Fruit fly (Drosophila melanogaster): ENCODE data around the gene CG4496.
A peak's percentile ranks its signal among the peaks of the same experiment; 100 is the strongest.

The CG4496 gene

dm6 chr2L:7165832-7166231, 24.0 kb downstream of the CG4496 start:
- peak; percentile 48 for TF ChIP-seq fkh (GFP tag; optimal IDR thresholded peaks at IDR 0.05)
- no peak for TF ChIP-seq topi (GFP tag; optimal IDR thresholded peaks at IDR 0.05)

DNA sequence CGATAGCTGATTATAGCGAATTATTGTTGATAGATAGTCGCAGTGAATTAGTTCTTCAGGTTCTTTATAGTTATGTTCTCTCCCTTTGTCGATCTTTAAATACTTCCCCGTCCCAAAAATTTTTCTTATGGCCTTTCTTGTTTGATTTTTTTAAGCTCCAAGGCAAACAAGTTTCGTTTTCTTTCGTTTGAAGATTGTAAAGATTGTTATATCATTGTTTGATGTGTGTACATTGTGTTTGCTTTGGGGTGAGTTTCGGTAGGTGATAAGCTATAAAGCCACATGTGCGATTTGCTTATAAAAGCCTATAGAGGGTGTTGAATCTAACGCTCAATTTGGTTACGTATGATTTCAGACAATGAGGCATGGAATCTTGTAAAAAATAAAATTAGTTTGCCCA, 31.0 kb downstream of the CG4496 start:
- TF ChIP-seq fkh (GFP tag; optimal IDR thresholded peaks at IDR 0.05): peak; percentile 60
- TF ChIP-seq CG6854 (GFP tag; optimal IDR thresholded peaks at IDR 0.05): no peak
- no peak for TF ChIP-seq Smox (GFP tag; optimal IDR thresholded peaks at IDR 0.05)
- no peak for TF ChIP-seq cyc (GFP tag; optimal IDR thresholded peaks at IDR 0.05)
- no peak for TF ChIP-seq svp (GFP tag)
- no peak for TF ChIP-seq Ets96B (tag; optimal IDR thresholded peaks at IDR 0.05)
- no peak for TF ChIP-seq lz (GFP tag; optimal IDR thresholded peaks at IDR 0.05)

dm6 chr2L:7157456-7157855, 32.4 kb downstream of the CG4496 start, which contains the start of gene Pvf3:
Gene Pvf3 (minus strand): TSS chr2L:7157695.
- no peak for TF ChIP-seq CG6808 (GFP tag; optimal IDR thresholded peaks at IDR 0.05)
- no peak for TF ChIP-seq OdsH (GFP tag; optimal IDR thresholded peaks at IDR 0.05)
- no peak for TF ChIP-seq CG6276 (GFP tag; optimal IDR thresholded peaks at IDR 0.05)
- TF ChIP-seq CG8319 (GFP tag; optimal IDR thresholded peaks at IDR 0.05): no peak
- TF ChIP-seq CG31627 (GFP tag; optimal IDR thresholded peaks at IDR 0.05): no peak
- TF ChIP-seq net (GFP tag; optimal IDR thresholded peaks at IDR 0.05): no peak
- no peak for TF ChIP-seq Sox102F (GFP tag; optimal IDR thresholded peaks at IDR 0.05)
- peak; percentile 45 for TF ChIP-seq dsx (GFP tag; optimal IDR thresholded peaks at IDR 0.05; ENCODE audit: poor library complexity, severe bottlenecking)
- TF ChIP-seq eg (GFP tag; IDR thresholded peaks at IDR 0.05): no peak
- TF ChIP-seq svp (GFP tag): peak; percentile 60
- no peak for TF ChIP-seq Hr4 (GFP tag; optimal IDR thresholded peaks at IDR 0.05)
- peak in 1 of 2 experiments; percentile 28 for TF ChIP-seq ss (GFP tag; optimal IDR thresholded peaks at IDR 0.05)
- TF ChIP-seq Ets96B (tag; optimal IDR thresholded peaks at IDR 0.05): no peak
- peak; percentile 11 for TF ChIP-seq fkh (GFP tag; optimal IDR thresholded peaks at IDR 0.05)
- no peak for TF ChIP-seq cyc (GFP tag; optimal IDR thresholded peaks at IDR 0.05)
- no peak for TF ChIP-seq dac (GFP tag; optimal IDR thresholded peaks at IDR 0.05)
- TF ChIP-seq Gug (GFP tag; IDR thresholded peaks at IDR 0.05): no peak
- TF ChIP-seq CG6163 (GFP tag; IDR thresholded peaks at IDR 0.05): peak; percentile 39; the same call in 2 of the 3 replicates
- no peak for TF ChIP-seq acj6 (GFP tag; optimal IDR thresholded peaks at IDR 0.05)
- peak; percentile 71 for TF ChIP-seq CG1621 (tag; optimal IDR thresholded peaks at IDR 0.05)
- peak; percentile 16 for TF ChIP-seq Eip78C (GFP tag)
- no peak for TF ChIP-seq Eip93F (GFP tag; optimal IDR thresholded peaks at IDR 0.05)
- no peak for TF ChIP-seq CG6854 (GFP tag; optimal IDR thresholded peaks at IDR 0.05)
- no peak for TF ChIP-seq CG3919 (GFP tag; optimal IDR thresholded peaks at IDR 0.05)
- TF ChIP-seq Ets21C (GFP tag; optimal IDR thresholded peaks at IDR 0.05): no peak
- no peak for TF ChIP-seq CG16779 (tag; optimal IDR thresholded peaks at IDR 0.05)

DNA sequence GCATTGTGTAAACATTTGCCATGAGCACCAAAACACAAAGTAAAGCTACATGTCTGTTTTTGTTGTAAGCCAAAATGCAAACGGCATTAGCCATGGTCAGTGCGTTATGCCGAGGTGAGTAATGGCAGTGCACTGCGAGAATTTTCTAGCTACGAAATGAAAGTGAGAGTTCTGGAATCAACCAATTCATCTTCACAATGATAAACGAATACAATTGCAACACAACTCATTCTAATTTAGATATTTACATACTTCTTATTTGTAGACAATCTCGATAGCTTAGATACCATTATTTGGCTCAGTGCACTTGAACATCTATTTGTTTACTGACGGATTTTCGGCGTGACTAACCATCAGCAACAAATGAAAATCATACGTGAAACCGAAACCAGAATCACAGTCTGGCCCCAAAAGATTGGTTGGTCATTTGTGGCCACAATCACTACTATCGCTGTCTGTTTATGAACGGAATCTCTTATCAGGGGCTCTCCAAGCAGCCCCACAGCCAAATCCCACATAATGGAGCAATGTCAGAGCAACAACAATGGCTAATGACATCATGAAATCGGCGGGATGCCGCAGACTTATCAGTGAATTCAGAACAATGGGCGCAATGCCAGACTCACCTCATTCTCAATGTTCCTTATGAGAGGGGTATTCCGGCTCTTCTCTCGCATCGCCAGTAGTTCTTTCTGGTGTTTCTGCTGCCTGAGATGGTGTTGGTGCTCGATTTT, 34.8 kb downstream of the CG4496 start:
- peak; percentile 53 for TF ChIP-seq eg (GFP tag; IDR thresholded peaks at IDR 0.05)
- TF ChIP-seq cyc (GFP tag; optimal IDR thresholded peaks at IDR 0.05): peak; percentile 27
- TF ChIP-seq CG16779 (tag; optimal IDR thresholded peaks at IDR 0.05): no peak
- TF ChIP-seq Sox14 (GFP tag; optimal IDR thresholded peaks at IDR 0.05): peak; percentile 41
- no peak for TF ChIP-seq fd85E (GFP tag; optimal IDR thresholded peaks at IDR 0.05)
- no peak for TF ChIP-seq Ets21C (GFP tag; optimal IDR thresholded peaks at IDR 0.05)
- TF ChIP-seq achi (GFP tag; optimal IDR thresholded peaks at IDR 0.05): peak; percentile 29
- no peak for TF ChIP-seq CG1621 (tag; optimal IDR thresholded peaks at IDR 0.05)
- peak; percentile 52 for TF ChIP-seq Hr39 (GFP tag; optimal IDR thresholded peaks at IDR 0.05)
- no peak for TF ChIP-seq Gug (GFP tag; IDR thresholded peaks at IDR 0.05)
- peak; percentile 18 for TF ChIP-seq Met (GFP tag; optimal IDR thresholded peaks at IDR 0.05)
- peak; percentile 7 for TF ChIP-seq fkh (GFP tag; optimal IDR thresholded peaks at IDR 0.05)
- TF ChIP-seq fd59A (GFP tag; optimal IDR thresholded peaks at IDR 0.05): no peak
- no peak for TF ChIP-seq CG7368 (GFP tag; optimal IDR thresholded peaks at IDR 0.05)
- TF ChIP-seq CG3919 (GFP tag; optimal IDR thresholded peaks at IDR 0.05): peak; percentile 16
- TF ChIP-seq CG31627 (GFP tag; optimal IDR thresholded peaks at IDR 0.05): peak; percentile 44
- no peak for TF ChIP-seq CG11294 (GFP tag; IDR thresholded peaks at IDR 0.05)
- TF ChIP-seq pdm3 (GFP tag; optimal IDR thresholded peaks at IDR 0.05): peak; percentile 20
- no peak for TF ChIP-seq dac (GFP tag; optimal IDR thresholded peaks at IDR 0.05)
- TF ChIP-seq Sox102F (GFP tag; optimal IDR thresholded peaks at IDR 0.05): peak; percentile 3
- TF ChIP-seq CG6808 (GFP tag; optimal IDR thresholded peaks at IDR 0.05): peak; percentile 18
- no peak for TF ChIP-seq CG10631 (GFP tag; optimal IDR thresholded peaks at IDR 0.05)
- peak; percentile 11 for TF ChIP-seq Smox (GFP tag; optimal IDR thresholded peaks at IDR 0.05)
- TF ChIP-seq acj6 (GFP tag; optimal IDR thresholded peaks at IDR 0.05): peak; percentile 27
- no peak for TF ChIP-seq CG11902 (GFP tag; optimal IDR thresholded peaks at IDR 0.05)
- peak; percentile 26 for TF ChIP-seq topi (GFP tag; optimal IDR thresholded peaks at IDR 0.05)
- TF ChIP-seq OdsH (GFP tag; optimal IDR thresholded peaks at IDR 0.05): peak; percentile 21
- TF ChIP-seq CG15336 (GFP tag; IDR thresholded peaks at IDR 0.05): 0 out of 2 replicates have a peak, but pooled peaks have one; percentile 33
- TF ChIP-seq Eip78C (GFP tag): peak; percentile 52
- TF ChIP-seq lz (GFP tag; optimal IDR thresholded peaks at IDR 0.05): peak; percentile 15
- no peak for TF ChIP-seq CG8319 (GFP tag; optimal IDR thresholded peaks at IDR 0.05)
- TF ChIP-seq Ets96B (tag; optimal IDR thresholded peaks at IDR 0.05): peak; percentile 4
- TF ChIP-seq svp (GFP tag): peak; percentile 76
